Worm (Caenorhabditis elegans) whole organism, late embryonic: ENCODE measurements around the gene Y39A1A.9.
A peak's percentile ranks its signal among the peaks of the same experiment; 100 is the strongest.

Experiments used
- F13H6.1 ChIP-seq: sonication (generic microtip); optimal IDR thresholded peaks from 2 replicates; lab custom pipeline; 2016; ENCODE audit warnings: missing genetic modification characterization, missing compliant biosample characterization
- K09A11.1 ChIP-seq: sonication (generic microtip); optimal IDR thresholded peaks from 2 replicates; lab custom pipeline; 2017; ENCODE audit warnings: antibody characterized with exemption, mild to moderate bottlenecking, missing genetic modification characterization, missing compliant biosample characterization; ENCODE audit not compliant: insufficient read depth
- ama-1 ChIP-seq: fragments of 150-350 bp; optimal IDR thresholded peaks from 2 replicates; lab custom pipeline; 2014
- ceh-18 ChIP-seq: sonication (generic microtip); optimal IDR thresholded peaks from 2 replicates; lab custom pipeline; 2016; ENCODE audit warnings: missing genetic modification characterization, missing compliant biosample characterization
- ceh-19 ChIP-seq: fragments of 200-800 bp; sonication (Bioruptor generic); optimal IDR thresholded peaks from 2 replicates; lab custom pipeline; 2018; ENCODE audit warnings: mild to moderate bottlenecking, missing genetic modification characterization, missing compliant biosample characterization
- ceh-2 ChIP-seq: sonication (generic microtip); optimal IDR thresholded peaks from 2 replicates; lab custom pipeline; 2016; ENCODE audit warnings: missing genotype, missing genetic modification characterization, missing compliant biosample characterization
- ceh-22 ChIP-seq: sonication (generic microtip); optimal IDR thresholded peaks from 2 replicates; lab custom pipeline; 2017; ENCODE audit warnings: missing biosample characterization, missing genetic modification characterization
- ceh-24 ChIP-seq: sonication (generic microtip); optimal IDR thresholded peaks from 2 replicates; lab custom pipeline; 2016; ENCODE audit warnings: mild to moderate bottlenecking, missing genetic modification characterization, missing compliant biosample characterization
- ceh-30 ChIP-seq: fragments of 150-350 bp; optimal IDR thresholded peaks from 2 replicates; lab custom pipeline; 2014; ENCODE audit warnings: missing biosample characterization, missing genetic modification characterization
- ceh-34 ChIP-seq: sonication (generic microtip); optimal IDR thresholded peaks from 2 replicates; lab custom pipeline; 2016; ENCODE audit warnings: mild to moderate bottlenecking, missing genetic modification characterization, missing compliant biosample characterization
- ceh-45 ChIP-seq: fragments of 200-800 bp; sonication (Bioruptor generic); IDR thresholded peaks from 2 replicates; pipeline ENCODE4 v1.3.6; 2022; ENCODE audit warnings: missing genetic modification reagents, missing genetic modification characterization, missing compliant biosample characterization
- ceh-48 ChIP-seq: sonication (generic microtip); optimal IDR thresholded peaks from 2 replicates; lab custom pipeline; 2016; ENCODE audit warnings: missing genetic modification characterization, inconsistent platforms, missing compliant biosample characterization
- che-1 ChIP-seq: sonication (generic microtip); optimal IDR thresholded peaks from 2 replicates; lab custom pipeline; 2016; ENCODE audit warnings: mild to moderate bottlenecking, missing genetic modification characterization, missing compliant biosample characterization
- dmd-4 ChIP-seq: sonication (generic microtip); optimal IDR thresholded peaks from 2 replicates; lab custom pipeline; 2016; ENCODE audit warnings: borderline replicate concordance, missing genetic modification characterization, missing compliant biosample characterization
- dve-1 ChIP-seq: sonication (generic microtip); optimal IDR thresholded peaks from 2 replicates; lab custom pipeline; 2017; ENCODE audit warnings: antibody characterized with exemption, mild to moderate bottlenecking, missing genetic modification characterization, missing compliant biosample characterization
- elt-2 ChIP-seq: sonication (generic microtip); optimal IDR thresholded peaks from 2 replicates; lab custom pipeline; 2016; ENCODE audit warnings: missing genetic modification reagents, missing genetic modification characterization, missing compliant biosample characterization
- elt-4 ChIP-seq: sonication (generic microtip); optimal IDR thresholded peaks from 2 replicates; lab custom pipeline; 2016; ENCODE audit warnings: missing genetic modification characterization, missing compliant biosample characterization
- fax-1 ChIP-seq: sonication (generic microtip); optimal IDR thresholded peaks from 2 replicates; lab custom pipeline; 2016; ENCODE audit warnings: missing genotype, missing genetic modification characterization, missing compliant biosample characterization
- fkh-10 ChIP-seq: fragments of 150-350 bp; optimal IDR thresholded peaks from 2 replicates; lab custom pipeline; 2014; ENCODE audit warnings: missing biosample characterization, missing genetic modification reagents, missing genetic modification characterization
- gmeb-2 ChIP-seq: sonication (generic microtip); optimal IDR thresholded peaks from 2 replicates; lab custom pipeline; 2016; ENCODE audit warnings: missing genetic modification characterization, inconsistent platforms, missing compliant biosample characterization
- hlh-13 ChIP-seq: fragments of 200-800 bp; sonication (Bioruptor generic); optimal IDR thresholded peaks from 2 replicates; lab custom pipeline; 2018; ENCODE audit warnings: mild to moderate bottlenecking, missing genetic modification characterization, missing compliant biosample characterization
- hlh-15 ChIP-seq: sonication (generic microtip); optimal IDR thresholded peaks from 2 replicates; lab custom pipeline; 2016; ENCODE audit warnings: missing genetic modification characterization, missing compliant biosample characterization
- hlh-30 ChIP-seq: sonication (generic microtip); optimal IDR thresholded peaks from 2 replicates; lab custom pipeline; 2017; ENCODE audit warnings: antibody characterized with exemption, missing genetic modification characterization, missing compliant biosample characterization; ENCODE audit not compliant: insufficient read depth
- hlh-8 ChIP-seq: sonication (generic microtip); optimal IDR thresholded peaks from 2 replicates; lab custom pipeline; 2016; ENCODE audit warnings: missing genotype, missing genetic modification characterization, missing compliant biosample characterization
- lim-6 ChIP-seq: sonication (generic microtip); optimal IDR thresholded peaks from 2 replicates; lab custom pipeline; 2016; ENCODE audit warnings: missing genetic modification characterization, missing compliant biosample characterization
- lin-11 ChIP-seq: fragments of 200-800 bp; sonication (Bioruptor generic); optimal IDR thresholded peaks from 2 replicates; lab custom pipeline; 2018; ENCODE audit warnings: mild to moderate bottlenecking, missing genetic modification characterization, missing compliant biosample characterization
- madf-2 ChIP-seq: sonication (generic microtip); optimal IDR thresholded peaks from 2 replicates; lab custom pipeline; 2017; ENCODE audit warnings: missing genetic modification characterization, missing compliant biosample characterization
- nhr-11 ChIP-seq: fragments of 150-350 bp; optimal IDR thresholded peaks from 2 replicates; lab custom pipeline; 2014; ENCODE audit warnings: missing biosample characterization, missing genetic modification characterization
- npax-4 ChIP-seq: sonication (generic microtip); optimal IDR thresholded peaks from 2 replicates; lab custom pipeline; 2016; ENCODE audit warnings: missing genetic modification characterization, missing compliant biosample characterization
- pag-3 ChIP-seq: sonication (generic microtip); optimal IDR thresholded peaks from 2 replicates; lab custom pipeline; 2016; ENCODE audit warnings: missing compliant biosample characterization, missing genetic modification characterization, borderline replicate concordance
- pat-9 ChIP-seq: fragments of 200-800 bp; sonication (Bioruptor generic); optimal IDR thresholded peaks from 2 replicates; lab custom pipeline; 2018; ENCODE audit warnings: mild to moderate bottlenecking, missing genetic modification characterization, moderate library complexity, missing compliant biosample characterization
- pha-2 ChIP-seq: sonication (generic microtip); optimal IDR thresholded peaks from 2 replicates; lab custom pipeline; 2017; ENCODE audit warnings: mild to moderate bottlenecking, missing genetic modification characterization, missing compliant biosample characterization
- pha-4 ChIP-seq: fragments of 150-350 bp; optimal IDR thresholded peaks from 2 replicates; lab custom pipeline; 2018; ENCODE audit warnings: missing biosample characterization, missing genetic modification reagents, missing genetic modification characterization
- pqm-1 ChIP-seq: sonication (generic microtip); optimal IDR thresholded peaks from 2 replicates; lab custom pipeline; 2016; ENCODE audit warnings: missing genetic modification characterization, missing compliant biosample characterization
- pros-1 ChIP-seq: fragments of 150-350 bp; optimal IDR thresholded peaks from 2 replicates; lab custom pipeline; 2014; ENCODE audit warnings: missing biosample characterization, missing genetic modification reagents, missing genetic modification characterization
- ref-2 ChIP-seq: sonication (generic microtip); optimal IDR thresholded peaks from 2 replicates; lab custom pipeline; 2016; ENCODE audit warnings: missing genetic modification characterization, missing compliant biosample characterization
- sdc-2 ChIP-seq: sonication (generic microtip); optimal IDR thresholded peaks from 2 replicates; lab custom pipeline; 2016; ENCODE audit warnings: missing genotype, missing genetic modification characterization, missing compliant biosample characterization
- sox-4 ChIP-seq: sonication (generic microtip); optimal IDR thresholded peaks from 2 replicates; lab custom pipeline; 2017; ENCODE audit warnings: mild to moderate bottlenecking, missing genetic modification characterization, inconsistent platforms, missing compliant biosample characterization
- syd-9 ChIP-seq: sonication (generic microtip); optimal IDR thresholded peaks from 2 replicates; lab custom pipeline; 2016; ENCODE audit warnings: mild to moderate bottlenecking, missing genetic modification characterization, moderate library complexity, missing compliant biosample characterization
- tbx-2 ChIP-seq: sonication (generic microtip); optimal IDR thresholded peaks from 2 replicates; lab custom pipeline; 2016; ENCODE audit warnings: missing genetic modification characterization, missing compliant biosample characterization
- tbx-7 ChIP-seq: sonication (generic microtip); optimal IDR thresholded peaks from 2 replicates; lab custom pipeline; 2016; ENCODE audit warnings: missing genotype, missing genetic modification characterization, missing compliant biosample characterization
- unc-3 ChIP-seq, 2 experiments: fragments of 200-800 bp in 1 of 2; sonication (Bioruptor generic) in 1 of 2; sonication (generic microtip) in 1 of 2; conservative IDR thresholded peaks in 1 of 2; optimal IDR thresholded peaks in 1 of 2; 2 replicates each; pipeline versions ENCODE4 v1.3.6 to Lab custom; 2016 to 2022; ENCODE audit warnings: missing compliant biosample characterization in 2 of 2, missing genetic modification characterization in 2 of 2, missing genetic modification reagents in 1 of 2
- unc-42 ChIP-seq: sonication (generic microtip); optimal IDR thresholded peaks from 2 replicates; lab custom pipeline; 2016; ENCODE audit warnings: missing genotype, missing genetic modification characterization, missing compliant biosample characterization
- unc-55 ChIP-seq: sonication (generic microtip); optimal IDR thresholded peaks from 2 replicates; lab custom pipeline; 2017; ENCODE audit warnings: missing biosample characterization, missing genetic modification reagents, missing genetic modification characterization
- zip-5 ChIP-seq: sonication (generic microtip); optimal IDR thresholded peaks from 2 replicates; lab custom pipeline; 2016; ENCODE audit warnings: missing genetic modification characterization, missing compliant biosample characterization
- ztf-16 ChIP-seq: sonication (generic microtip); optimal IDR thresholded peaks from 2 replicates; lab custom pipeline; 2017; ENCODE audit warnings: missing genetic modification characterization, missing compliant biosample characterization

The Y39A1A.9 gene

DNA sequence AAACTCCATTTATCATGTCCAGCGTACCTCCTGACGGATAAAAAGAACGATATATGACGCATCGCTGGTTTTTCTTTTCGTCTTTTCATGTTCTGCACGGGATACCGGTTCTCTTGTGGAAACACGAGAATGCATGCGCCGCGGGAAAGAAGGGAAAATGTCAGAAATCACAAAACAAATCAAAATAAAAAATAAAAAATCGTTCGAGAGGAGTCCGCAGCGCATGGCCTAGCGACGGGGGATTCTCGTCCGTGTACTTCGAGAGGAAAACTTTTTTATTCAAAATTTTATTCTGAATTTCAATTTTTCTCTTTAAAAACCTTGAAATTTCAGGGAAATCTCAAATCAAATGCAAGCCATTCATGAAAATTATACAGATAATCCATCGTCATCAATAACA lies 12.1 kb downstream of the Y39A1A.9 start, which contains the start of the genes lron-10 and hpr-9 (continued):
- TF ChIP-seq hlh-30 (tag; lab: Kevin White, UChicago) = no peak
- TF ChIP-seq nhr-11 (tag; lab: Kevin White, UChicago) = no peak
- TF ChIP-seq hlh-13 (GFP tag; lab: Kevin White, UChicago) = no peak
- TF ChIP-seq hlh-8 = peak; percentile 10
- TF ChIP-seq ztf-16 (tag; lab: Kevin White, UChicago) = no peak
- peak; percentile 8 for TF ChIP-seq dve-1 (tag; lab: Kevin White, UChicago)
- no peak for TF ChIP-seq unc-42 (tag; lab: Kevin White, UChicago)
- TF ChIP-seq pha-4 (tag; lab: Kevin White, UChicago) = no peak
- peak; percentile 33 for TF ChIP-seq fax-1 (tag; lab: Kevin White, UChicago)
- TF ChIP-seq ceh-24 = no peak
- TF ChIP-seq sdc-2 (tag; lab: Kevin White, UChicago) = no peak
- peak; percentile 57 for TF ChIP-seq F13H6.1 (tag; lab: Kevin White, UChicago)
- no peak for TF ChIP-seq ceh-18 (tag; lab: Kevin White, UChicago)
- TF ChIP-seq hlh-15 (tag; lab: Kevin White, UChicago) = no peak
- no peak for TF ChIP-seq unc-55 (GFP tag; lab: Kevin White, UChicago)
- TF ChIP-seq pros-1 = no peak
- no peak for TF ChIP-seq ceh-19 (GFP tag; lab: Kevin White, UChicago)
- TF ChIP-seq ref-2 = peak; percentile 6
- TF ChIP-seq syd-9 (tag; lab: Kevin White, UChicago) = no peak
- TF ChIP-seq lin-11 (tag; lab: Kevin White, UChicago) = no peak
- peak; percentile 84 for TF ChIP-seq tbx-2 (tag; lab: Kevin White, UChicago)
- TF ChIP-seq ceh-45 (GFP tag; lab: Robert Waterston, UW) = no peak
- TF ChIP-seq pha-2 (tag; lab: Kevin White, UChicago) = no peak
- no peak for TF ChIP-seq fkh-10 (GFP tag; lab: Kevin White, UChicago)
- TF ChIP-seq dmd-4 = no peak
- TF ChIP-seq ceh-22 (tag; lab: Kevin White, UChicago) = no peak
- TF ChIP-seq lim-6 (tag; lab: Kevin White, UChicago) = no peak
- peak; percentile 42 for TF ChIP-seq ceh-34 (tag; lab: Kevin White, UChicago)
- peak; percentile 55 for TF ChIP-seq zip-5 (tag; lab: Kevin White, UChicago)
- TF ChIP-seq unc-3 (GFP tag; conservative IDR thresholded peaks at IDR 0.05; lab: Robert Waterston, UW) = no peak
- TF ChIP-seq unc-3 (tag; optimal IDR thresholded peaks at IDR 0.05; lab: Kevin White, UChicago) = peak; percentile 34
- TF ChIP-seq pag-3 = no peak
- TF ChIP-seq elt-2 (tag; lab: Kevin White, UChicago) = peak; percentile 23
- TF ChIP-seq ceh-48 (tag; lab: Kevin White, UChicago) = no peak
- no peak for TF ChIP-seq ama-1 (lab: Kevin White, UChicago)
- TF ChIP-seq npax-4 (tag; lab: Kevin White, UChicago) = no peak
- TF ChIP-seq sox-4 (tag; lab: Kevin White, UChicago) = no peak
- peak; percentile 79 for TF ChIP-seq tbx-7 (tag; lab: Kevin White, UChicago)
- no peak for TF ChIP-seq gmeb-2
- TF ChIP-seq madf-2 = no peak
- no peak for TF ChIP-seq elt-4 (tag; lab: Kevin White, UChicago)
- TF ChIP-seq, all 69 proteins: peak for 19

DNA sequence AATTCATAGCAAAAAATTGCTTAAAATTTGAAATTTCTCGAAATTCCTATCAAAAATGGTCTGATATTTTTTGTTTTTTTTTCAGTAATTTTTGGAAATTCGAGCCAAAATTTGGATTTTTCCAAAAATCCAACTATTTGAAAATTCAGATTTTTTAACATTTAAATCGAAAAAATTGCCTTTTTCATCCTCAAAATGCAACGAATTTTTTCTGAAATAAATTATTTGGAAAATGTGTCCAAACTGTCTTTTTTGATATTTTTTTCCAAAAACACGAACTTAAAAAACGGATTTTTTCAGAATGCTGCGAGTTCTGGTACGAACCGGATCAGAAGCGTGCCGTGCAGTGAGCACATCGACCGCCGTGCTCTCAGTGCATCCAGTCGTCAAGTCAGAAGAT lies 18.1 kb downstream of the Y39A1A.9 start, which contains the start of gene mrpl-22:
Gene mrpl-22 (plus strand): TSS at position 301 of the 400 bp plus-strand sequence.
- TF ChIP-seq pqm-1 (tag; lab: Kevin White, UChicago) (no peak), ceh-30 (tag; lab: Kevin White, UChicago) (no peak), unc-55 (GFP tag; lab: Kevin White, UChicago) (no peak), zip-5 (tag; lab: Kevin White, UChicago) (no peak), ama-1 (lab: Kevin White, UChicago) (no peak), fax-1 (tag; lab: Kevin White, UChicago) (no peak), elt-2 (tag; lab: Kevin White, UChicago) (no peak), hlh-8 (no peak), F13H6.1 (tag; lab: Kevin White, UChicago) (no peak), che-1 (tag; lab: Kevin White, UChicago) (no peak), elt-4 (tag; lab: Kevin White, UChicago) (no peak), sdc-2 (tag; lab: Kevin White, UChicago) (no peak), ref-2 (no peak), pat-9 (no peak), ceh-2 (tag; lab: Kevin White, UChicago) (no peak), lim-6 (tag; lab: Kevin White, UChicago) (no peak), K09A11.1 (tag; lab: Kevin White, UChicago) (no peak), tbx-2 (tag; lab: Kevin White, UChicago) (no peak)
